Worm (Caenorhabditis elegans) whole organism, young adult: ENCODE measurements around the gene F54D5.4.
"Not testable (repeated sequence)": the region's sequence is repeated elsewhere in the genome, so short reads cannot be mapped to it uniquely, and the experiment has no call there.

Experiments used
- B0019.2 ChIP-seq: fragments of 200-800 bp; sonication (Bioruptor generic); conservative IDR thresholded peaks from 2 replicates; pipeline ENCODE4 v1.3.6; 2022; ENCODE audit warnings: missing genetic modification reagents, missing genetic modification characterization, missing compliant biosample characterization
- B0035.1 ChIP-seq: sonication (generic microtip); optimal IDR thresholded peaks from 2 replicates; lab custom pipeline; 2016; ENCODE audit warnings: missing genetic modification characterization, mild to moderate bottlenecking, missing compliant biosample characterization, missing genotype, missing genetic modification reagents
- B0261.1 ChIP-seq: sonication (generic microtip); optimal IDR thresholded peaks from 2 replicates; lab custom pipeline; 2016; ENCODE audit warnings: mild to moderate bottlenecking, missing genetic modification characterization, moderate library complexity, missing compliant biosample characterization
- F39B2.1 ChIP-seq: fragments of 200-800 bp; sonication (Bioruptor generic); IDR thresholded peaks from 2 replicates; pipeline ENCODE4 v1.3.6; 2022; ENCODE audit warnings: missing genetic modification reagents, missing genetic modification characterization, missing compliant biosample characterization
- F57A8.1 ChIP-seq: fragments of 200-800 bp; sonication (Bioruptor generic); optimal IDR thresholded peaks from 2 replicates; lab custom pipeline; 2018; ENCODE audit warnings: mild to moderate bottlenecking, missing genetic modification characterization, moderate library complexity, missing compliant biosample characterization
- Y53G8AR.9 ChIP-seq: fragments of 200-800 bp; sonication (Bioruptor generic); conservative IDR thresholded peaks from 2 replicates; pipeline ENCODE4 v1.3.6; 2022; ENCODE audit warnings: missing genetic modification reagents, missing genetic modification characterization, missing compliant biosample characterization
- Y95B8A.8 ChIP-seq: fragments of 200-800 bp; sonication (Bioruptor generic); IDR thresholded peaks from 2 replicates; pipeline ENCODE4 v1.3.6; 2022; ENCODE audit warnings: missing genetic modification reagents, missing genetic modification characterization, missing compliant biosample characterization
- ZK185.1 ChIP-seq: sonication (generic microtip); optimal IDR thresholded peaks from 2 replicates; lab custom pipeline; 2016; ENCODE audit warnings: mild to moderate bottlenecking, missing genetic modification characterization, missing compliant biosample characterization; ENCODE audit not compliant: poor library complexity, severe bottlenecking
- aptf-2 ChIP-seq: fragments of 200-800 bp; sonication (Bioruptor generic); conservative IDR thresholded peaks from 2 replicates; pipeline ENCODE4 v1.3.6; 2022; ENCODE audit warnings: missing genetic modification reagents, missing genetic modification characterization, missing compliant biosample characterization
- athp-1 ChIP-seq: sonication (generic microtip); optimal IDR thresholded peaks from 2 replicates; lab custom pipeline; 2017; ENCODE audit warnings: mild to moderate bottlenecking, missing genetic modification characterization, missing compliant biosample characterization
- attf-3 ChIP-seq: fragments of 200-800 bp; sonication (Bioruptor generic); conservative IDR thresholded peaks from 2 replicates; pipeline ENCODE4 v1.3.6; 2022; ENCODE audit warnings: missing genetic modification reagents, missing genetic modification characterization, missing compliant biosample characterization
- attf-5 ChIP-seq: fragments of 200-800 bp; sonication (Bioruptor generic); optimal IDR thresholded peaks from 2 replicates; lab custom pipeline; 2018; ENCODE audit warnings: mild to moderate bottlenecking, missing genetic modification characterization, missing compliant biosample characterization
- attf-6 ChIP-seq: fragments of 200-800 bp; sonication (Bioruptor generic); IDR thresholded peaks from 2 replicates; pipeline ENCODE4 v1.3.6; 2022; ENCODE audit warnings: missing genetic modification reagents, missing genetic modification characterization, missing compliant biosample characterization
- ccch-3 ChIP-seq: fragments of 200-800 bp; sonication (Bioruptor generic); optimal IDR thresholded peaks from 2 replicates; lab custom pipeline; 2018; ENCODE audit warnings: mild to moderate bottlenecking, missing genetic modification characterization, missing compliant biosample characterization
- ceh-79 ChIP-seq: sonication (generic microtip); optimal IDR thresholded peaks from 2 replicates; lab custom pipeline; 2017; ENCODE audit warnings: mild to moderate bottlenecking, missing genetic modification characterization, missing compliant biosample characterization
- dpff-1 ChIP-seq: sonication (generic microtip); optimal IDR thresholded peaks from 2 replicates; lab custom pipeline; 2017; ENCODE audit warnings: mild to moderate bottlenecking, missing genetic modification characterization, missing compliant biosample characterization
- egrh-3 ChIP-seq: fragments of 200-800 bp; sonication (Bioruptor generic); IDR thresholded peaks from 2 replicates; pipeline ENCODE4 v1.3.6; 2022; ENCODE audit warnings: missing genetic modification reagents, missing genetic modification characterization, missing compliant biosample characterization
- hlh-26 ChIP-seq: fragments of 200-800 bp; sonication (Bioruptor generic); conservative IDR thresholded peaks from 2 replicates; pipeline ENCODE4 v1.3.6; 2022; ENCODE audit warnings: missing genetic modification reagents, missing genetic modification characterization, missing compliant biosample characterization
- hsf-1 ChIP-seq: fragments of 200-800 bp; sonication (Bioruptor generic); IDR thresholded peaks from 2 replicates; pipeline ENCODE4 v1.3.6; 2022; ENCODE audit warnings: missing genetic modification reagents, missing genetic modification characterization, missing compliant biosample characterization
- lin-26 ChIP-seq: fragments of 200-800 bp; sonication (Bioruptor generic); IDR thresholded peaks from 2 replicates; pipeline ENCODE4 v1.3.6; 2022; ENCODE audit warnings: missing genetic modification reagents, missing genetic modification characterization, missing compliant biosample characterization
- lin-35 ChIP-seq, 3 experiments: fragments of 150-350 bp in 2 of 3; sonication (generic microtip) in 1 of 3; optimal IDR thresholded peaks; 2 replicates each; lab custom pipeline; 2014 to 2018; ENCODE audit warnings: missing biosample characterization in 3 of 3, missing genetic modification characterization in 3 of 3, missing genetic modification reagents in 3 of 3
- lin-54 ChIP-seq: fragments of 200-800 bp; sonication (Bioruptor generic); optimal IDR thresholded peaks from 2 replicates; lab custom pipeline; 2018; ENCODE audit warnings: mild to moderate bottlenecking, missing genetic modification characterization, missing compliant biosample characterization
- lir-1 ChIP-seq: fragments of 200-800 bp; sonication (Bioruptor generic); conservative IDR thresholded peaks from 2 replicates; pipeline ENCODE4 v1.3.6; 2022; ENCODE audit warnings: missing genetic modification reagents, missing genetic modification characterization, missing compliant biosample characterization
- madf-3 ChIP-seq: fragments of 200-800 bp; sonication (Bioruptor generic); IDR thresholded peaks from 2 replicates; pipeline ENCODE4 v1.3.6; 2022; ENCODE audit warnings: missing genetic modification reagents, missing genetic modification characterization, missing compliant biosample characterization
- nfya-1 ChIP-seq: sonication (generic microtip); optimal IDR thresholded peaks from 2 replicates; lab custom pipeline; 2017; ENCODE audit warnings: antibody characterized with exemption, missing compliant biosample characterization, missing genetic modification characterization, borderline replicate concordance; ENCODE audit not compliant: insufficient read depth
- nfya-2 ChIP-seq: fragments of 200-800 bp; sonication (Bioruptor generic); IDR thresholded peaks from 2 replicates; pipeline ENCODE4 v1.3.6; 2022; ENCODE audit warnings: missing genetic modification reagents, missing genetic modification characterization, missing compliant biosample characterization
- nhr-120 ChIP-seq: fragments of 200-800 bp; sonication (Bioruptor generic); IDR thresholded peaks from 2 replicates; pipeline ENCODE4 v1.3.6; 2022; ENCODE audit warnings: missing genetic modification characterization, missing compliant biosample characterization
- nhr-27 ChIP-seq: fragments of 200-800 bp; sonication (Bioruptor generic); optimal IDR thresholded peaks from 2 replicates; lab custom pipeline; 2018; ENCODE audit warnings: mild to moderate bottlenecking, missing genetic modification characterization, moderate library complexity, missing compliant biosample characterization
- nhr-90 ChIP-seq: sonication (generic microtip); optimal IDR thresholded peaks from 2 replicates; lab custom pipeline; 2016; ENCODE audit warnings: missing genotype, mild to moderate bottlenecking, missing genetic modification characterization, missing compliant biosample characterization
- rcor-1 ChIP-seq: fragments of 200-800 bp; sonication (Bioruptor generic); IDR thresholded peaks from 2 replicates; pipeline ENCODE4 v1.3.6; 2022; ENCODE audit warnings: missing genetic modification reagents, missing genetic modification characterization, missing compliant biosample characterization
- snpc-1.1 ChIP-seq: sonication (generic microtip); optimal IDR thresholded peaks from 2 replicates; lab custom pipeline; 2017; ENCODE audit warnings: missing genetic modification characterization, mild to moderate bottlenecking, missing compliant biosample characterization, antibody characterized with exemption, moderate library complexity, missing genotype, missing genetic modification reagents; ENCODE audit not compliant: insufficient read depth
- snpc-1.3 ChIP-seq: sonication (generic microtip); optimal IDR thresholded peaks from 2 replicates; lab custom pipeline; 2017; ENCODE audit warnings: missing genetic modification characterization, mild to moderate bottlenecking, missing compliant biosample characterization, antibody characterized with exemption, moderate library complexity, missing genotype, missing genetic modification reagents; ENCODE audit not compliant: insufficient read depth
- tbp1 ChIP-seq: fragments of 200-800 bp; sonication (Bioruptor generic); optimal IDR thresholded peaks from 2 replicates; lab custom pipeline; 2018; ENCODE audit warnings: mild to moderate bottlenecking, missing genetic modification characterization, missing compliant biosample characterization
- tlf-1 ChIP-seq: fragments of 200-800 bp; sonication (Bioruptor generic); optimal IDR thresholded peaks from 2 replicates; lab custom pipeline; 2018; ENCODE audit warnings: mild to moderate bottlenecking, missing genetic modification characterization, missing compliant biosample characterization
- unc-130 ChIP-seq: sonication (generic microtip); optimal IDR thresholded peaks from 2 replicates; lab custom pipeline; 2016; ENCODE audit warnings: missing genetic modification reagents, missing genetic modification characterization, missing compliant biosample characterization
- unc-62 ChIP-seq: fragments of 150-350 bp; optimal IDR thresholded peaks from 2 replicates; lab custom pipeline; 2014; ENCODE audit warnings: missing biosample characterization, missing genetic modification reagents, missing genetic modification characterization
- xnd-1 ChIP-seq: sonication (generic microtip); optimal IDR thresholded peaks from 2 replicates; lab custom pipeline; 2016; ENCODE audit warnings: missing genotype, missing genetic modification reagents, missing genetic modification characterization, missing compliant biosample characterization
- zfh-2 ChIP-seq: fragments of 200-800 bp; sonication (Bioruptor generic); conservative IDR thresholded peaks from 2 replicates; pipeline ENCODE4 v1.3.6; 2022; ENCODE audit warnings: missing genetic modification reagents, missing genetic modification characterization, missing compliant biosample characterization
- ztf-22 ChIP-seq: fragments of 200-800 bp; sonication (Bioruptor generic); optimal IDR thresholded peaks from 2 replicates; lab custom pipeline; 2018; ENCODE audit warnings: mild to moderate bottlenecking, missing genetic modification characterization, moderate library complexity, missing compliant biosample characterization
- ztf-28 ChIP-seq: fragments of 200-800 bp; sonication (Bioruptor generic); IDR thresholded peaks from 2 replicates; pipeline ENCODE4 v1.3.6; 2022; ENCODE audit warnings: missing genetic modification reagents, missing genetic modification characterization, missing compliant biosample characterization

The F54D5.4 gene

ce11 chrII:11547254-11547687 is 22.3 kb upstream of the F54D5.4 start, which contains the start of gene F54D5.7 (continued):
- TF ChIP-seq rcor-1 (GFP tag; lab: Robert Waterston, UW) (peak; percentile 74), B0019.2 (GFP tag; lab: Robert Waterston, UW) (no peak), tbp1 (GFP tag; lab: Kevin White, UChicago) (peak; percentile 60), lin-35 (GFP tag; optimal IDR thresholded peaks at IDR 0.05; lab: Kevin White, UChicago) (peak in 1 of 3 experiments; percentile 42), attf-6 (GFP tag; lab: Robert Waterston, UW) (peak; percentile 43; the same call in 1 of the 2 replicates), zfh-2 (GFP tag; lab: Robert Waterston, UW) (0 out of 2 replicates have a peak, but pooled peaks have one; percentile 9), nhr-27 (tag; lab: Kevin White, UChicago) (no peak), nfya-2 (GFP tag; lab: Robert Waterston, UW) (no peak), lin-54 (peak; percentile 76), hsf-1 (GFP tag; lab: Robert Waterston, UW) (peak; percentile 74), tlf-1 (peak; percentile 84), B0035.1 (tag; lab: Kevin White, UChicago) (peak; percentile 62), F57A8.1 (GFP tag; lab: Kevin White, UChicago) (no peak), lir-1 (GFP tag; lab: Robert Waterston, UW) (no peak; the same call in 1 of the 2 replicates), Y95B8A.8 (GFP tag; lab: Robert Waterston, UW) (no peak), athp-1 (tag; lab: Kevin White, UChicago) (peak; percentile 75), madf-3 (0 out of 2 replicates have a peak, but pooled peaks have one; percentile 32), ceh-79 (no peak), ZK185.1 (tag; lab: Kevin White, UChicago) (peak; percentile 44), attf-5 (GFP tag; lab: Kevin White, UChicago) (peak; percentile 75), aptf-2 (0 out of 2 replicates have a peak, but pooled peaks have one; percentile 29), hlh-26 (GFP tag; lab: Robert Waterston, UW) (no peak), dpff-1 (tag; lab: Kevin White, UChicago) (peak; percentile 47), snpc-1.3 (no peak), B0261.1 (tag; lab: Kevin White, UChicago) (peak; percentile 11), nhr-120 (GFP tag; lab: Robert Waterston, UW) (no peak), ccch-3 (no peak), ztf-22 (no peak), nfya-1 (tag; lab: Kevin White, UChicago) (no peak)
- TF ChIP-seq, all 124 proteins: peak for 68

- TF ChIP-seq athp-1 (tag; lab: Kevin White, UChicago); unc-62 (GFP tag; lab: Kevin White, UChicago); F39B2.1 (GFP tag; lab: Robert Waterston, UW): not testable (repeated sequence)
These were observed 17.6 kb upstream of the F54D5.4 start, which contains the start of gene dhgd-1 for ce11 chrII:11551981-11552380. TSS of gene dhgd-1 (minus strand) at chrII:11552081.

- no peak for TF ChIP-seq snpc-1.1 (tag; lab: Kevin White, UChicago)
- no peak for TF ChIP-seq ccch-3
- TF ChIP-seq Y53G8AR.9: no peak
- TF ChIP-seq nhr-90 (tag; lab: Kevin White, UChicago): no peak
- TF ChIP-seq lin-26 (GFP tag; lab: Robert Waterston, UW): no peak
- no peak for TF ChIP-seq ztf-28 (GFP tag; lab: Robert Waterston, UW)
- TF ChIP-seq lin-54: no peak
- TF ChIP-seq egrh-3 (GFP tag; lab: Robert Waterston, UW): no peak
- no peak for TF ChIP-seq unc-130
- TF ChIP-seq attf-3 (GFP tag; lab: Robert Waterston, UW): no peak
- no peak for TF ChIP-seq xnd-1 (tag; lab: Kevin White, UChicago)
- no peak for TF ChIP-seq ZK185.1 (tag; lab: Kevin White, UChicago)
These were observed 14.0 kb upstream of the F54D5.4 start, which contains the start of gene F54D5.24 for ce11 chrII:11555634-11556033. TSS of gene F54D5.24 (plus strand) at chrII:11555949.
